Fruit fly (Drosophila melanogaster) whole organism, adult: ENCODE measurements around the gene Ctr1C.

Experiments used
- CG14711 ChIP-seq: fragments of 200-800 bp; sonication (Bioruptor generic); optimal IDR thresholded peaks from 2 replicates; lab custom pipeline; 2018; ENCODE audit warnings: missing biosample characterization, mild to moderate bottlenecking, missing genetic modification characterization, moderate library complexity
- CG7045 ChIP-seq: fragments of 200-800 bp; sonication (Bioruptor generic); optimal IDR thresholded peaks from 2 replicates; lab custom pipeline; 2017; ENCODE audit warnings: missing biosample characterization, mild to moderate bottlenecking, missing genetic modification characterization
- Hr96 ChIP-seq: fragments of 200-800 bp; sonication (Bioruptor generic); optimal IDR thresholded peaks from 2 replicates; lab custom pipeline; 2016; ENCODE audit warnings: missing biosample characterization, missing genetic modification characterization
- bab1 ChIP-seq: fragments of 200-800 bp; sonication (Bioruptor generic); optimal IDR thresholded peaks from 3 replicates; lab custom pipeline; 2019; ENCODE audit warnings: missing biosample characterization, mild to moderate bottlenecking, missing genetic modification characterization, moderate library complexity
- cnc ChIP-seq, 2 experiments: fragments of >200 bp; optimal IDR thresholded peaks; 2 replicates each; lab custom pipeline; 2017
- kay ChIP-seq: fragments of 200-800 bp; sonication (Bioruptor generic); peaks from one replicate; lab custom pipeline; 2016; ENCODE audit warnings: missing biosample characterization, missing genetic modification characterization, borderline replicate concordance
- pad ChIP-seq: fragments of 200-800 bp; sonication (Bioruptor generic); optimal IDR thresholded peaks from 3 replicates; lab custom pipeline; 2017; ENCODE audit warnings: missing biosample characterization, missing genetic modification characterization, mild to moderate bottlenecking, moderate library complexity, missing genetic modification reagents
- toe ChIP-seq: fragments of 200-800 bp; sonication (Bioruptor generic); optimal IDR thresholded peaks from 2 replicates; lab custom pipeline; 2016; ENCODE audit warnings: missing biosample characterization, missing genetic modification characterization

DNA sequence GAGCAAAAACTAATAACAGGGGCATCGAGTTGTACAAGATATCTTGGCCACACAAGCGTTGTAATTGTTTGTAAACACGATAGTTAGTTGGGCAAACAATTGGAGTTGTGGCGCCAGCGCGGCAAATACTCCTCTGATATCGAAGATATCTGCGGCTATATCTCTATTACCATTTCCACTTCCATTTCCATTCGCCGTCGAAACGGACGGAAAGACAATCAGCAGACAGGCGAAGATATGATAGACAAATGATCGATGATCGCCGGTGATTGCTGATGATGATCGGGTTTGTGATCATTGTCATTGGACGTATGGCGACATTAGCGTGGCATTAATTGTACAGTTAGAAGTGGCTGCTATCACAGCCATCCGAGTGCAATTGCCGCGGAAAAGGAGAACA, 38.7 kb downstream of the Ctr1C start:
- TF ChIP-seq kay (GFP tag; lab: Kevin White, UChicago) (no peak), CG7045 (no peak), pad (GFP tag; lab: Kevin White, UChicago) (no peak), toe (GFP tag; lab: Kevin White, UChicago) (no peak), CG14711 (tag; lab: Kevin White, UChicago) (no peak), Hr96 (GFP tag; lab: Kevin White, UChicago) (no peak), bab1 (GFP tag; lab: Kevin White, UChicago) (no peak), cnc (optimal IDR thresholded peaks at IDR 0.05; lab: Kevin White, UChicago) (no peak)
